Worm (Caenorhabditis elegans) whole organism, L4 larva: ENCODE data around the gene VM106R.1.

Experiments
- F10B5.3 ChIP-seq: sonication (generic microtip); optimal IDR thresholded peaks from 2 replicates; lab custom pipeline; 2016; ENCODE audit warnings: mild to moderate bottlenecking, missing genetic modification characterization, missing compliant biosample characterization
- T20F7.1 ChIP-seq: fragments of 200-800 bp; sonication (Bioruptor generic); optimal IDR thresholded peaks from 2 replicates; lab custom pipeline; 2018; ENCODE audit warnings: mild to moderate bottlenecking, missing genetic modification characterization, missing compliant biosample characterization
- T26A8.4 ChIP-seq: fragments of 200-800 bp; sonication (Bioruptor generic); IDR thresholded peaks from 2 replicates; pipeline ENCODE4 v1.3.6; 2022; ENCODE audit warnings: missing genetic modification characterization, missing compliant biosample characterization
- Y48G9A.11 ChIP-seq: fragments of 200-800 bp; sonication (Bioruptor generic); IDR thresholded peaks from 2 replicates; pipeline ENCODE4 v1.3.6; 2022; ENCODE audit warnings: missing genetic modification reagents, missing genetic modification characterization, missing compliant biosample characterization
- aha-1 ChIP-seq: fragments of 150-350 bp; peaks from one replicate; lab custom pipeline; 2014; ENCODE audit warnings: missing biosample characterization, missing genetic modification characterization
- attf-4 ChIP-seq: sonication (generic microtip); optimal IDR thresholded peaks from 3 replicates; lab custom pipeline; 2017; ENCODE audit warnings: missing biosample characterization, missing genetic modification characterization
- ceh-20 ChIP-seq: fragments of 200-800 bp; sonication (Bioruptor generic); IDR thresholded peaks from 2 replicates; pipeline ENCODE4 v1.3.6; 2022; ENCODE audit warnings: missing genetic modification reagents, missing genetic modification characterization, missing compliant biosample characterization
- ceh-32 ChIP-seq: sonication (generic microtip); optimal IDR thresholded peaks from 2 replicates; lab custom pipeline; 2016; ENCODE audit warnings: mild to moderate bottlenecking, missing genetic modification characterization, missing compliant biosample characterization; ENCODE audit not compliant: poor library complexity
- ceh-62 ChIP-seq: sonication (generic microtip); optimal IDR thresholded peaks from 2 replicates; lab custom pipeline; 2017; ENCODE audit warnings: missing biosample characterization, missing genetic modification characterization
- daf-12 ChIP-seq: fragments of 150-350 bp; optimal IDR thresholded peaks from 2 replicates; lab custom pipeline; 2014; ENCODE audit warnings: missing biosample characterization, missing genetic modification reagents, missing genetic modification characterization
- daf-16 ChIP-seq, 3 experiments: sonication (generic microtip); optimal IDR thresholded peaks; 2 replicates each; lab custom pipeline; 2016 to 2017; ENCODE audit warnings: missing genetic modification characterization in 3 of 3, missing genetic modification reagents in 3 of 3, mild to moderate bottlenecking in 2 of 3, missing compliant biosample characterization in 2 of 3, missing biosample characterization in 1 of 3, moderate library complexity in 1 of 3
- daf-8 ChIP-seq: fragments of 200-800 bp; sonication (Bioruptor generic); IDR thresholded peaks from 2 replicates; pipeline ENCODE4 v1.3.6; 2022; ENCODE audit warnings: missing genetic modification characterization, missing compliant biosample characterization
- dmd-6 ChIP-seq: fragments of 200-800 bp; sonication (Bioruptor generic); IDR thresholded peaks from 2 replicates; pipeline ENCODE4 v1.3.6; 2022; ENCODE audit warnings: missing genetic modification reagents, missing genetic modification characterization, missing compliant biosample characterization
- dmd-8 ChIP-seq: fragments of 200-800 bp; sonication (Bioruptor generic); IDR thresholded peaks from 2 replicates; pipeline ENCODE4 v1.3.6; 2022; ENCODE audit warnings: missing genetic modification characterization, missing compliant biosample characterization
- dpl-1 ChIP-seq: fragments of 150-350 bp; optimal IDR thresholded peaks from 2 replicates; lab custom pipeline; 2014; ENCODE audit warnings: missing biosample characterization, missing genetic modification reagents, missing genetic modification characterization
- duxl-1 ChIP-seq: sonication (generic microtip); optimal IDR thresholded peaks from 2 replicates; lab custom pipeline; 2016; ENCODE audit warnings: mild to moderate bottlenecking, missing genetic modification characterization, moderate library complexity, missing compliant biosample characterization; ENCODE audit not compliant: poor library complexity
- dve-1 ChIP-seq: sonication (generic microtip); optimal IDR thresholded peaks from 2 replicates; lab custom pipeline; 2017; ENCODE audit warnings: antibody characterized with exemption, mild to moderate bottlenecking, missing genetic modification characterization, missing compliant biosample characterization; ENCODE audit not compliant: insufficient read depth
- egl-43 ChIP-seq: fragments of 200-800 bp; sonication (Bioruptor generic); IDR thresholded peaks from 2 replicates; pipeline ENCODE4 v1.3.6; 2022; ENCODE audit warnings: missing genetic modification reagents, missing genetic modification characterization, missing compliant biosample characterization
- fkh-10 ChIP-seq: fragments of 150-350 bp; optimal IDR thresholded peaks from 2 replicates; lab custom pipeline; 2014; ENCODE audit warnings: missing biosample characterization, missing genetic modification reagents, missing genetic modification characterization
- hlh-11 ChIP-seq: fragments of 200-800 bp; sonication (Bioruptor generic); optimal IDR thresholded peaks from 2 replicates; lab custom pipeline; 2018; ENCODE audit warnings: mild to moderate bottlenecking, missing genetic modification characterization, missing compliant biosample characterization
- hlh-30 ChIP-seq: sonication (generic microtip); optimal IDR thresholded peaks from 2 replicates; lab custom pipeline; 2017; ENCODE audit warnings: antibody characterized with exemption, mild to moderate bottlenecking, missing genetic modification characterization, missing compliant biosample characterization; ENCODE audit not compliant: insufficient read depth
- hmg-1.1 ChIP-seq: fragments of 200-800 bp; sonication (Bioruptor generic); IDR thresholded peaks from 2 replicates; pipeline ENCODE4 v1.3.6; 2022; ENCODE audit warnings: missing genetic modification reagents, missing genetic modification characterization, missing compliant biosample characterization
- jun-1 ChIP-seq: fragments of 150-350 bp; optimal IDR thresholded peaks from 2 replicates; lab custom pipeline; 2014; ENCODE audit warnings: missing biosample characterization, missing genetic modification reagents, missing genetic modification characterization
- lim-7 ChIP-seq: fragments of 200-800 bp; sonication (Bioruptor generic); IDR thresholded peaks from 2 replicates; pipeline ENCODE4 v1.3.6; 2022; ENCODE audit warnings: missing genetic modification characterization, missing compliant biosample characterization
- lin-38 ChIP-seq: fragments of 200-800 bp; sonication (Bioruptor generic); IDR thresholded peaks from 2 replicates; pipeline ENCODE4 v1.3.6; 2022; ENCODE audit warnings: missing genetic modification reagents, missing genetic modification characterization, missing compliant biosample characterization
- lsy-2 ChIP-seq, 2 experiments: fragments of 150-350 bp in 1 of 2; sonication (generic microtip) in 1 of 2; optimal IDR thresholded peaks; 2 replicates each; lab custom pipeline; 2014 to 2017; ENCODE audit warnings: missing biosample characterization in 2 of 2, missing genetic modification characterization in 2 of 2
- madf-9 ChIP-seq: fragments of 200-800 bp; sonication (Bioruptor generic); conservative IDR thresholded peaks from 2 replicates; pipeline ENCODE4 v1.3.6; 2022; ENCODE audit warnings: missing genetic modification reagents, missing genetic modification characterization, missing compliant biosample characterization
- mdl-1 ChIP-seq, 2 experiments: fragments of 150-350 bp in 1 of 2; sonication (generic microtip) in 1 of 2; optimal IDR thresholded peaks; 2 replicates each; lab custom pipeline; 2014 to 2017; ENCODE audit warnings: missing biosample characterization in 2 of 2, missing genetic modification characterization in 2 of 2
- mdt-29 ChIP-seq: fragments of 200-800 bp; sonication (Bioruptor generic); IDR thresholded peaks from 2 replicates; pipeline ENCODE4 v1.3.6; 2022; ENCODE audit warnings: missing genetic modification reagents, missing genetic modification characterization, missing compliant biosample characterization
- mep-1 ChIP-seq: fragments of 150-350 bp; sonication (generic microtip); optimal IDR thresholded peaks from 3 replicates; lab custom pipeline; 2014; ENCODE audit warnings: missing biosample characterization, missing genetic modification characterization
- mes-2 ChIP-seq: sonication (generic microtip); optimal IDR thresholded peaks from 2 replicates; lab custom pipeline; 2016; ENCODE audit warnings: missing genotype, mild to moderate bottlenecking, missing genetic modification characterization, missing compliant biosample characterization; ENCODE audit not compliant: poor library complexity, severe bottlenecking
- nhr-11 ChIP-seq: fragments of 150-350 bp; optimal IDR thresholded peaks from 2 replicates; lab custom pipeline; 2014; ENCODE audit warnings: missing biosample characterization, missing genetic modification characterization
- nhr-111 ChIP-seq: fragments of 200-800 bp; sonication (Bioruptor generic); optimal IDR thresholded peaks from 2 replicates; lab custom pipeline; 2018; ENCODE audit warnings: mild to moderate bottlenecking, missing genetic modification characterization, missing compliant biosample characterization
- nhr-6 ChIP-seq: fragments of 150-350 bp; optimal IDR thresholded peaks from 2 replicates; lab custom pipeline; 2014; ENCODE audit warnings: missing biosample characterization, missing genetic modification characterization
- nhr-77 ChIP-seq: fragments of 150-350 bp; optimal IDR thresholded peaks from 2 replicates; lab custom pipeline; 2014; ENCODE audit warnings: missing biosample characterization, missing genetic modification characterization
- pha-4 ChIP-seq, 2 experiments: fragments of 150-350 bp in 1 of 2; fragments of 200-800 bp in 1 of 2; sonication (Bioruptor generic) in 1 of 2; IDR thresholded peaks in 1 of 2; optimal IDR thresholded peaks in 1 of 2; 2 replicates each; pipeline versions ENCODE4 v1.3.6 to Lab custom; 2014 to 2022; ENCODE audit warnings: missing genetic modification characterization in 2 of 2, missing genetic modification reagents in 2 of 2, missing biosample characterization in 1 of 2, missing compliant biosample characterization in 1 of 2
- php-3 ChIP-seq: fragments of 200-800 bp; sonication (Bioruptor generic); IDR thresholded peaks from 2 replicates; pipeline ENCODE4 v1.3.6; 2022; ENCODE audit warnings: missing genetic modification reagents, missing genetic modification characterization, missing compliant biosample characterization
- pqm-1 ChIP-seq: sonication (generic microtip); optimal IDR thresholded peaks from 2 replicates; lab custom pipeline; 2017; ENCODE audit warnings: missing biosample characterization, missing genetic modification characterization
- rbr-2 ChIP-seq: sonication (generic microtip); optimal IDR thresholded peaks from 2 replicates; lab custom pipeline; 2016; ENCODE audit warnings: missing genotype, missing genetic modification characterization, missing compliant biosample characterization
- set-16 ChIP-seq: fragments of 200-800 bp; sonication (Bioruptor generic); IDR thresholded peaks from 2 replicates; pipeline ENCODE4 v1.3.6; 2022; ENCODE audit warnings: missing genetic modification reagents, missing genetic modification characterization, missing compliant biosample characterization
- snpc-4 ChIP-seq: fragments of 150-350 bp; optimal IDR thresholded peaks from 2 replicates; lab custom pipeline; 2014; ENCODE audit warnings: missing biosample characterization, missing genetic modification characterization
- tag-97 ChIP-seq: fragments of 200-800 bp; sonication (Bioruptor generic); IDR thresholded peaks from 2 replicates; pipeline ENCODE4 v1.3.6; 2022; ENCODE audit warnings: missing genetic modification characterization, missing compliant biosample characterization
- tra-1 ChIP-seq: fragments of 200-800 bp; sonication (Bioruptor generic); IDR thresholded peaks from 2 replicates; pipeline ENCODE4 v1.3.6; 2022; ENCODE audit warnings: missing genetic modification reagents, missing genetic modification characterization, missing compliant biosample characterization
- unc-130 ChIP-seq: sonication (generic microtip); optimal IDR thresholded peaks from 2 replicates; lab custom pipeline; 2016; ENCODE audit warnings: missing genetic modification reagents, missing genetic modification characterization, missing compliant biosample characterization
- zfp-2 ChIP-seq: sonication (generic microtip); optimal IDR thresholded peaks from 2 replicates; lab custom pipeline; 2016; ENCODE audit warnings: mild to moderate bottlenecking, missing genetic modification characterization, missing compliant biosample characterization

Gene VM106R.1

ce11 chrII:10798429-10798893 is 30.5 kb downstream of the VM106R.1 start, which contains the start of gene npp-19:
npp-19 (minus strand) TSS chrII:10798479.
- TF ChIP-seq aha-1 (peak; percentile 93), mdl-1 (tag; optimal IDR thresholded peaks at IDR 0.05; lab: Kevin White, UChicago) (no peak), T26A8.4 (no peak), nhr-11 (tag; lab: Kevin White, UChicago) (peak; percentile 14), mdt-29 (GFP tag; lab: Robert Waterston, UW) (no peak), hlh-30 (tag; lab: Kevin White, UChicago) (peak; percentile 27), dpl-1 (peak; percentile 99), mes-2 (tag; lab: Kevin White, UChicago) (peak; percentile 83), hmg-1.1 (GFP tag; lab: Robert Waterston, UW) (peak; percentile 54; the same call in 1 of the 2 replicates), mep-1 (tag; lab: Kevin White, UChicago) (peak; percentile 57), lsy-2 (tag; optimal IDR thresholded peaks at IDR 0.05; lab: Kevin White, UChicago) (peak in 1 of 2 experiments; percentile 86), T20F7.1 (GFP tag; lab: Kevin White, UChicago) (peak; percentile 63), snpc-4 (tag; lab: Kevin White, UChicago) (no peak), madf-9 (no peak), pha-4 (GFP tag; IDR thresholded peaks at IDR 0.05; lab: Robert Waterston, UW) (0 out of 2 replicates have a peak, but pooled peaks have one; percentile 51), pha-4 (tag; optimal IDR thresholded peaks at IDR 0.05; lab: Kevin White, UChicago) (peak; percentile 59), nhr-6 (peak; percentile 32), F10B5.3 (no peak), nhr-77 (tag; lab: Kevin White, UChicago) (peak; percentile 35), tag-97 (GFP tag; lab: Robert Waterston, UW) (no peak), dve-1 (tag; lab: Kevin White, UChicago) (peak; percentile 68), dmd-6 (GFP tag; lab: Robert Waterston, UW) (peak; percentile 35; the same call in 1 of the 2 replicates), hlh-11 (tag; lab: Kevin White, UChicago) (peak; percentile 30), ceh-20 (no peak), lim-7 (GFP tag; lab: Robert Waterston, UW) (no peak), tra-1 (GFP tag; lab: Robert Waterston, UW) (no peak), lin-38 (GFP tag; lab: Robert Waterston, UW) (peak; percentile 74), nhr-111 (GFP tag; lab: Kevin White, UChicago) (no peak), ceh-32 (tag; lab: Kevin White, UChicago) (no peak)

ce11 chrII:10796194-10796593 is 32.8 kb downstream of the VM106R.1 start, which contains the start of gene set-14:
set-14 (minus strand) TSS chrII:10796294.
- TF ChIP-seq egl-43 (GFP tag; lab: Robert Waterston, UW), result no peak
- TF ChIP-seq jun-1 (tag; lab: Kevin White, UChicago), result no peak
- TF ChIP-seq daf-12, result no peak
- TF ChIP-seq pha-4 (GFP tag; IDR thresholded peaks at IDR 0.05; lab: Robert Waterston, UW), result no peak
- no peak for TF ChIP-seq pha-4 (tag; optimal IDR thresholded peaks at IDR 0.05; lab: Kevin White, UChicago)
- TF ChIP-seq, all 104 proteins: peak for 0

ce11 chrII:10793393-10793792 is 35.6 kb downstream of the VM106R.1 start, which contains the start of gene vps-11:
vps-11 (minus strand) TSS chrII:10793493.
- no peak for TF ChIP-seq rbr-2 (tag; lab: Kevin White, UChicago)
- no peak for TF ChIP-seq zfp-2 (tag; lab: Kevin White, UChicago)
- no peak for TF ChIP-seq dve-1 (tag; lab: Kevin White, UChicago)
- TF ChIP-seq ceh-62, result no peak
- no peak for TF ChIP-seq unc-130 (GFP tag; lab: Kevin White, UChicago)
- TF ChIP-seq Y48G9A.11 (GFP tag; lab: Robert Waterston, UW), result no peak
- no peak for TF ChIP-seq duxl-1 (tag; lab: Kevin White, UChicago)
- no peak for TF ChIP-seq madf-9
- TF ChIP-seq mdt-29 (GFP tag; lab: Robert Waterston, UW), result no peak
- no peak for TF ChIP-seq fkh-10 (GFP tag; lab: Kevin White, UChicago)
- no peak for TF ChIP-seq daf-16 (GFP tag; optimal IDR thresholded peaks at IDR 0.05; lab: Kevin White, UChicago)
- TF ChIP-seq daf-16 (tag; optimal IDR thresholded peaks at IDR 0.05; lab: Kevin White, UChicago), result no peak
- TF ChIP-seq attf-4 (tag; lab: Kevin White, UChicago), result no peak
- no peak for TF ChIP-seq dmd-8
- TF ChIP-seq mdl-1 (tag; optimal IDR thresholded peaks at IDR 0.05; lab: Kevin White, UChicago), result no peak
- TF ChIP-seq php-3 (GFP tag; lab: Robert Waterston, UW), result no peak
- TF ChIP-seq pqm-1 (tag; lab: Kevin White, UChicago), result no peak
- no peak for TF ChIP-seq nhr-77 (tag; lab: Kevin White, UChicago)
- no peak for TF ChIP-seq set-16 (GFP tag; lab: Robert Waterston, UW)
- TF ChIP-seq F10B5.3, result no peak
- no peak for TF ChIP-seq daf-8 (GFP tag; lab: Robert Waterston, UW)
